Worm (Caenorhabditis elegans) whole organism, young adult: Measurements from ENCODE around the gene irk-1.

ENCODE experiments used
- B0261.1 ChIP-seq: sonication (generic microtip); optimal IDR thresholded peaks from 2 replicates; lab custom pipeline; 2016; ENCODE audit warnings: mild to moderate bottlenecking, missing genetic modification characterization, moderate library complexity, missing compliant biosample characterization
- B0336.3 ChIP-seq: fragments of 200-800 bp; sonication (Bioruptor generic); IDR thresholded peaks from 2 replicates; pipeline ENCODE4 v1.3.6; 2022; ENCODE audit warnings: missing genetic modification characterization, missing compliant biosample characterization
- C17E4.6 ChIP-seq: fragments of 200-800 bp; sonication (Bioruptor generic); IDR thresholded peaks from 2 replicates; pipeline ENCODE4 v1.3.6; 2022; ENCODE audit warnings: missing genetic modification reagents, missing genetic modification characterization, missing compliant biosample characterization
- D2030.7 ChIP-seq: fragments of 200-800 bp; sonication (Bioruptor generic); IDR thresholded peaks from 2 replicates; pipeline ENCODE4 v1.3.6; 2022; ENCODE audit warnings: missing genetic modification reagents, missing genetic modification characterization, missing compliant biosample characterization
- K12H6.12 ChIP-seq: fragments of 200-800 bp; sonication (Bioruptor generic); optimal IDR thresholded peaks from 2 replicates; lab custom pipeline; 2018; ENCODE audit warnings: mild to moderate bottlenecking, missing genetic modification characterization, missing compliant biosample characterization
- Y56A3A.18 ChIP-seq: fragments of 200-800 bp; sonication (Bioruptor generic); IDR thresholded peaks from 2 replicates; pipeline ENCODE4 v1.3.6; 2022; ENCODE audit warnings: missing genetic modification reagents, missing genetic modification characterization, missing compliant biosample characterization
- Y95B8A.8 ChIP-seq: fragments of 200-800 bp; sonication (Bioruptor generic); IDR thresholded peaks from 2 replicates; pipeline ENCODE4 v1.3.6; 2022; ENCODE audit warnings: missing genetic modification reagents, missing genetic modification characterization, missing compliant biosample characterization
- ama-1 ChIP-seq, 3 experiments: fragments of 150-350 bp in 1 of 3; sonication (generic microtip) in 2 of 3; optimal IDR thresholded peaks; 2 replicates each; lab custom pipeline; 2014 to 2018; ENCODE audit warnings: missing biosample characterization in 2 of 3, missing genetic modification characterization in 2 of 3, missing genetic modification reagents in 2 of 3
- atf-7 ChIP-seq: sonication (generic microtip); optimal IDR thresholded peaks from 2 replicates; lab custom pipeline; 2017; ENCODE audit warnings: mild to moderate bottlenecking, missing genetic modification characterization, missing compliant biosample characterization
- attf-6 ChIP-seq: fragments of 200-800 bp; sonication (Bioruptor generic); IDR thresholded peaks from 2 replicates; pipeline ENCODE4 v1.3.6; 2022; ENCODE audit warnings: missing genetic modification reagents, missing genetic modification characterization, missing compliant biosample characterization
- ccch-3 ChIP-seq: fragments of 200-800 bp; sonication (Bioruptor generic); optimal IDR thresholded peaks from 2 replicates; lab custom pipeline; 2018; ENCODE audit warnings: mild to moderate bottlenecking, missing genetic modification characterization, missing compliant biosample characterization
- cebp-1 ChIP-seq, 2 experiments: fragments of 200-800 bp in 1 of 2; sonication (Bioruptor generic) in 1 of 2; sonication (generic microtip) in 1 of 2; IDR thresholded peaks in 1 of 2; optimal IDR thresholded peaks in 1 of 2; 2 replicates each; pipeline versions ENCODE4 v1.3.6 to Lab custom; 2017 to 2022; ENCODE audit warnings: missing compliant biosample characterization in 2 of 2, missing genetic modification characterization in 2 of 2, mild to moderate bottlenecking in 1 of 2, missing genetic modification reagents in 1 of 2, moderate library complexity in 1 of 2
- dpl-1 ChIP-seq: fragments of 150-350 bp; optimal IDR thresholded peaks from 2 replicates; lab custom pipeline; 2014; ENCODE audit warnings: missing biosample characterization, missing genetic modification reagents, missing genetic modification characterization
- egl-44 ChIP-seq: fragments of 200-800 bp; sonication (Bioruptor generic); IDR thresholded peaks from 2 replicates; pipeline ENCODE4 v1.3.6; 2022; ENCODE audit warnings: missing genetic modification reagents, missing genetic modification characterization, missing compliant biosample characterization
- egrh-3 ChIP-seq: fragments of 200-800 bp; sonication (Bioruptor generic); IDR thresholded peaks from 2 replicates; pipeline ENCODE4 v1.3.6; 2022; ENCODE audit warnings: missing genetic modification reagents, missing genetic modification characterization, missing compliant biosample characterization
- ekl-4 ChIP-seq: fragments of 200-800 bp; sonication (Bioruptor generic); IDR thresholded peaks from 2 replicates; pipeline ENCODE4 v1.3.6; 2022; ENCODE audit warnings: missing genetic modification reagents, missing genetic modification characterization, missing compliant biosample characterization
- ets-4 ChIP-seq: fragments of 200-800 bp; sonication (Bioruptor generic); optimal IDR thresholded peaks from 2 replicates; lab custom pipeline; 2018; ENCODE audit warnings: mild to moderate bottlenecking, missing genetic modification characterization, missing compliant biosample characterization
- fkh-3 ChIP-seq: sonication (generic microtip); optimal IDR thresholded peaks from 2 replicates; lab custom pipeline; 2016; ENCODE audit warnings: mild to moderate bottlenecking, missing genetic modification characterization, missing compliant biosample characterization
- hmg-1.2 ChIP-seq: fragments of 200-800 bp; sonication (Bioruptor generic); IDR thresholded peaks from 2 replicates; pipeline ENCODE4 v1.3.6; 2022; ENCODE audit warnings: missing genetic modification reagents, missing genetic modification characterization, missing compliant biosample characterization
- hmg-20 ChIP-seq: fragments of 200-800 bp; sonication (Bioruptor generic); IDR thresholded peaks from 2 replicates; pipeline ENCODE4 v1.3.6; 2022; ENCODE audit warnings: missing genetic modification reagents, missing genetic modification characterization, missing compliant biosample characterization
- hsf-1 ChIP-seq: fragments of 200-800 bp; sonication (Bioruptor generic); IDR thresholded peaks from 2 replicates; pipeline ENCODE4 v1.3.6; 2022; ENCODE audit warnings: missing genetic modification reagents, missing genetic modification characterization, missing compliant biosample characterization
- lir-1 ChIP-seq: fragments of 200-800 bp; sonication (Bioruptor generic); conservative IDR thresholded peaks from 2 replicates; pipeline ENCODE4 v1.3.6; 2022; ENCODE audit warnings: missing genetic modification reagents, missing genetic modification characterization, missing compliant biosample characterization
- madf-10 ChIP-seq: sonication (generic microtip); optimal IDR thresholded peaks from 2 replicates; lab custom pipeline; 2016; ENCODE audit warnings: mild to moderate bottlenecking, missing genetic modification characterization, missing compliant biosample characterization
- madf-3 ChIP-seq: fragments of 200-800 bp; sonication (Bioruptor generic); IDR thresholded peaks from 2 replicates; pipeline ENCODE4 v1.3.6; 2022; ENCODE audit warnings: missing genetic modification reagents, missing genetic modification characterization, missing compliant biosample characterization
- nhr-80 ChIP-seq: sonication (generic microtip); optimal IDR thresholded peaks from 2 replicates; lab custom pipeline; 2016; ENCODE audit warnings: missing genetic modification characterization, missing compliant biosample characterization
- nhr-90 ChIP-seq: sonication (generic microtip); optimal IDR thresholded peaks from 2 replicates; lab custom pipeline; 2016; ENCODE audit warnings: missing genotype, mild to moderate bottlenecking, missing genetic modification characterization, missing compliant biosample characterization
- pbrm-1 ChIP-seq: fragments of 200-800 bp; sonication (Bioruptor generic); IDR thresholded peaks from 2 replicates; pipeline ENCODE4 v1.3.6; 2022; ENCODE audit warnings: missing genetic modification reagents, missing genetic modification characterization, missing compliant biosample characterization
- repo-1 ChIP-seq: sonication (generic microtip); optimal IDR thresholded peaks from 2 replicates; lab custom pipeline; 2017; ENCODE audit warnings: mild to moderate bottlenecking, missing genetic modification characterization, missing compliant biosample characterization
- snpc-1.1 ChIP-seq: sonication (generic microtip); optimal IDR thresholded peaks from 2 replicates; lab custom pipeline; 2017; ENCODE audit warnings: missing genetic modification characterization, mild to moderate bottlenecking, missing compliant biosample characterization, antibody characterized with exemption, moderate library complexity, missing genotype, missing genetic modification reagents; ENCODE audit not compliant: insufficient read depth
- snpc-4 ChIP-seq, 5 experiments: fragments of 150-350 bp in 1 of 5; sonication (generic microtip) in 4 of 5; optimal IDR thresholded peaks; 2 replicates each; lab custom pipeline; 2014 to 2018; ENCODE audit warnings: missing genetic modification characterization in 5 of 5, missing biosample characterization in 3 of 5, antibody characterized with exemption in 2 of 5, mild to moderate bottlenecking in 2 of 5, missing compliant biosample characterization in 2 of 5, missing genotype in 2 of 5, moderate library complexity in 2 of 5, missing genetic modification reagents in 1 of 5
- unc-62 ChIP-seq: fragments of 150-350 bp; optimal IDR thresholded peaks from 2 replicates; lab custom pipeline; 2014; ENCODE audit warnings: missing biosample characterization, missing genetic modification reagents, missing genetic modification characterization
- zfh-2 ChIP-seq: fragments of 200-800 bp; sonication (Bioruptor generic); conservative IDR thresholded peaks from 2 replicates; pipeline ENCODE4 v1.3.6; 2022; ENCODE audit warnings: missing genetic modification reagents, missing genetic modification characterization, missing compliant biosample characterization
- ztf-25 ChIP-seq: fragments of 200-800 bp; sonication (Bioruptor generic); IDR thresholded peaks from 2 replicates; pipeline ENCODE4 v1.3.6; 2022; ENCODE audit warnings: missing genetic modification reagents, missing genetic modification characterization, missing compliant biosample characterization
- ztf-26 ChIP-seq: sonication (generic microtip); optimal IDR thresholded peaks from 2 replicates; lab custom pipeline; 2017; ENCODE audit warnings: missing genetic modification characterization, missing compliant biosample characterization

Gene irk-1

ce11 chrX:6790986-6791385 is 13.1 kb upstream of the irk-1 start, which contains the start of gene asp-3:
Gene asp-3, plus strand, starts transcription at chrX:6791064.
- TF ChIP-seq dpl-1 (GFP tag; lab: Kevin White, UChicago) = no peak
- TF ChIP-seq ccch-3 (GFP tag; lab: Kevin White, UChicago) = no peak
- TF ChIP-seq Y56A3A.18 (GFP tag; lab: Robert Waterston, UW) = no peak
- no peak for TF ChIP-seq zfh-2 (GFP tag; lab: Robert Waterston, UW)
- no peak for TF ChIP-seq ztf-26 (tag; lab: Kevin White, UChicago)
- no peak for TF ChIP-seq D2030.7 (GFP tag; lab: Robert Waterston, UW)

ce11 chrX:6790457-6790856 is 12.5 kb upstream of the irk-1 start:
- TF ChIP-seq hsf-1 (GFP tag; lab: Robert Waterston, UW) = peak; percentile 50; the same call in 1 of the 2 replicates
- no peak for TF ChIP-seq C17E4.6 (GFP tag; lab: Robert Waterston, UW)

- TF ChIP-seq attf-6 = no peak
- TF ChIP-seq ets-4 (GFP tag; lab: Kevin White, UChicago) = peak; percentile 74
- peak; percentile 78 for TF ChIP-seq nhr-80 (tag; lab: Kevin White, UChicago)
- no peak for TF ChIP-seq hmg-20
- no peak for TF ChIP-seq lir-1 (GFP tag; lab: Robert Waterston, UW)
- peak; percentile 36 for TF ChIP-seq nhr-90 (tag; lab: Kevin White, UChicago)
- no peak for TF ChIP-seq hmg-1.2 (GFP tag; lab: Robert Waterston, UW)
- TF ChIP-seq madf-3 (GFP tag; lab: Robert Waterston, UW) = no peak
- TF ChIP-seq snpc-4 (GFP tag; optimal IDR thresholded peaks at IDR 0.05; lab: Kevin White, UChicago) = no peak
- TF ChIP-seq snpc-4 (tag; optimal IDR thresholded peaks at IDR 0.05; lab: Kevin White, UChicago) = no peak
- no peak for TF ChIP-seq ztf-25 (GFP tag; lab: Robert Waterston, UW)
- no peak for TF ChIP-seq B0261.1 (tag; lab: Kevin White, UChicago)
- no peak for TF ChIP-seq madf-10 (tag; lab: Kevin White, UChicago)
- no peak for TF ChIP-seq egrh-3 (GFP tag; lab: Robert Waterston, UW)
- 0 out of 2 replicates have a peak, but pooled peaks have one; percentile 10 for TF ChIP-seq cebp-1 (GFP tag; IDR thresholded peaks at IDR 0.05; lab: Robert Waterston, UW)
- TF ChIP-seq cebp-1 (tag; optimal IDR thresholded peaks at IDR 0.05; lab: Kevin White, UChicago) = peak; percentile 74
- no peak for TF ChIP-seq repo-1 (tag; lab: Kevin White, UChicago)
- TF ChIP-seq fkh-3 = no peak
- no peak for TF ChIP-seq egl-44 (GFP tag; lab: Robert Waterston, UW)
- TF ChIP-seq pbrm-1 = no peak
- no peak for TF ChIP-seq Y95B8A.8 (GFP tag; lab: Robert Waterston, UW)
- TF ChIP-seq atf-7 (tag; lab: Kevin White, UChicago) = peak; percentile 10
- TF ChIP-seq B0336.3 (GFP tag; lab: Robert Waterston, UW) = no peak
- no peak for TF ChIP-seq ekl-4 (GFP tag; lab: Robert Waterston, UW)
- no peak for TF ChIP-seq ama-1 (optimal IDR thresholded peaks at IDR 0.05; lab: Kevin White, UChicago)
- TF ChIP-seq ama-1 (GFP tag; optimal IDR thresholded peaks at IDR 0.05; lab: Kevin White, UChicago) = no peak
- no peak for TF ChIP-seq unc-62 (GFP tag; lab: Kevin White, UChicago)
- no peak for TF ChIP-seq K12H6.12
- TF ChIP-seq snpc-1.1 (tag; lab: Kevin White, UChicago) = no peak
- TF ChIP-seq, all 124 proteins: peak for 5
Measured at ce11 chrX:6788965-6789573, 11.2 kb upstream of the irk-1 start, which contains the start of gene sgca-1. Gene sgca-1, minus strand, starts transcription at chrX:6789548.
